Worm (Caenorhabditis elegans): Measurements from ENCODE around the gene R09H10.3.

Gene R09H10.3

DNA sequence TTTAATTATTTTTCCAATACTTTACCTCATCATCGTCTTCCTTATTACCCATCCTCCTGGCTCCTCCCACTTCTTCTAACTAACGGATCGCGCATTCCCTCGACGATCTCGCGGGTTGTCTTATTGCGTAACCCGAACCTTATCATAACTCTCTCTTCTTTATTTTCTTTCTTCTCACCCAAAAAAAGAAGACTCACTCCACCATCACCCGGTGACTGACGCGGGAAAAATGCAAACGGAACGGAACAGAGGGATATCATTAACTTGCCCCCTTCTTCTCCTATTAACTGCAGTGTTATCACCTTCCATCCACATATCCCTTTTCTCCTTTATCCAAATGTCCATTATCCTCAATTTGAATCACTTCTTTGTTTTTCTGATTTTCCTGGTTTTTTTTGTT lies 36.8 kb upstream of the R09H10.3 start:
- TF ChIP-seq lin-14 (GFP tag; optimal IDR thresholded peaks at IDR 0.05) (peak; percentile 13), hlh-4 (tag; optimal IDR thresholded peaks at IDR 0.05) (no peak), blmp-1 (tag; optimal IDR thresholded peaks at IDR 0.05) (peak; percentile 94)

ce11 chrIV:10571020-10571419 lies 35.8 kb upstream of the R09H10.3 start:
- no peak for TF ChIP-seq unc-130 (tag; optimal IDR thresholded peaks at IDR 0.05)
- TF ChIP-seq aha-1 (tag; optimal IDR thresholded peaks at IDR 0.05) = no peak
- TF ChIP-seq efl-1 (optimal IDR thresholded peaks at IDR 0.05) = no peak
- peak in 1 of 2 experiments; percentile 81 for TF ChIP-seq efl-1 (GFP tag; optimal IDR thresholded peaks at IDR 0.05 in 1 of 2)
- peak; percentile 15 for TF ChIP-seq blmp-1 (tag; optimal IDR thresholded peaks at IDR 0.05)
- TF ChIP-seq skn-1 (tag; optimal IDR thresholded peaks at IDR 0.05) = no peak

ce11 chrIV:10573471-10573870 lies 33.4 kb upstream of the R09H10.3 start:
- TF ChIP-seq elt-2 (tag; optimal IDR thresholded peaks at IDR 0.05) (no peak), C04F5.9 (tag; optimal IDR thresholded peaks at IDR 0.05) (no peak), lin-14 (GFP tag; optimal IDR thresholded peaks at IDR 0.05) (peak; percentile 42)

DNA sequence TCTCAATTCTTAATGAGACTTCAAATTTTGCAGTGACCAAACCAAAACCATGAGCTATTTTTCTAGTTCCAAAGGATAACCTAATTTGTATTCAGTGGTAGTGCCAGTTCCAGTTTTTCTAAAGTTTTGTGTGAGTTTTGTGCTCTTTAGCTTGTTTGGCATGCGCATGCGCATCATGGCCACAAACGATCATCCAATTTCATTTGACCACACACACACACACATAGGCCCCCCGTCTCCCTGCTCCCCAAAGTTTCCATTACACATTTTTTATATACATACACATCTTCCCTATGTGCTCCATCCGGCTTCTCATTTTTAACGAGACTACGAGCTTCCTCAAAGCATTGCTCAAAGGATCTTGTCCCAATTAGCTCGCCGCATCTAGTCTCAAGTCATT lies 32.4 kb upstream of the R09H10.3 start:
- TF ChIP-seq lin-14 (GFP tag; optimal IDR thresholded peaks at IDR 0.05) = peak; percentile 52
- peak; percentile 46 for TF ChIP-seq dsc-1 (tag; optimal IDR thresholded peaks at IDR 0.05)
- no peak for TF ChIP-seq C04F5.9 (tag; optimal IDR thresholded peaks at IDR 0.05)

DNA sequence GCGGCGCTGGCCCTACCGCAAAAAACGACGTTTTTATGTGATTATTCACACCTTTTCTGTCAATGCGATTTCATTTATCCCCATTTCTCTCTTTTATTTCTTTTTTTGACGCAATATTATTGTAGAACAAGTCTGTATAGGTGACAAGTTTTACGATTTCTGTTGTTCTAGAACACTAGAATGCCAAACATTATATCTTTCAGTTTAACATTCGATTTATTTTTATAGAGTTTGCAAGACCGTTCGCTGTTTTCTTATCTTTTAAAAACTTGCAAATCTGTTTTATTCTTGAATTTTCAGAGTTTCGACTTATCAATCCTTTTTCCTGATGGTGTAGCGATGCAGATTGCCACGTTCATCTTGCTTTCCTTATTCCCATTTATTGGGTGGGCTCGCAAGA lies 30.8 kb upstream of the R09H10.3 start, which contains the start of gene efn-2:
efn-2 (plus strand) TSS at position 301 of the 400 bp plus-strand sequence.
- TF ChIP-seq pag-3 (tag; optimal IDR thresholded peaks at IDR 0.05; ENCODE audit: borderline replicate concordance, insufficient read depth) = no peak
- TF ChIP-seq blmp-1 (tag; optimal IDR thresholded peaks at IDR 0.05) = peak; percentile 45

DNA sequence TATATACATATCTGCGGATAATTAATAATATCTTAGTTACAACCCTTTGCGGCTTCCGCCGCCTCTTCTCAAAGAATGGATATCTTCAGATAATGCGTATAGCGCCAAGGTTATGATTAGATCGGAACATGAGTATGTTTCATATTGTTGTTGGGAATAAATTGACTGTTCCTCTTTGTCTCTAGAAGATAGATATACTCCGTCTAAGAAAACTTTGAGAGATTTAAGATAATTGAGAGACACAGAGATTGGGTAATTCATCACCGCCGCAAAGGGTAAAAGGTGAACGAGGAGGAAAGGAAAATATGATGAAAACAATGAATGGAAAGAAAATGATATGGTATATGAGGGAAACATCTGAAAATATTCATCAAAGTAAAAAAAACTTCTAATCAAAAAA lies 30.2 kb upstream of the R09H10.3 start:
- TF ChIP-seq nhr-85 (tag) (peak; percentile 16), nhr-20 (tag; optimal IDR thresholded peaks at IDR 0.05) (no peak), blmp-1 (tag; optimal IDR thresholded peaks at IDR 0.05) (peak; percentile 54), lin-14 (GFP tag; optimal IDR thresholded peaks at IDR 0.05) (peak; percentile 60), mep-1 (tag; optimal IDR thresholded peaks at IDR 0.05) (peak; percentile 14)

- TF ChIP-seq ztf-4 (tag; optimal IDR thresholded peaks at IDR 0.05) (no peak), elt-2 (tag; optimal IDR thresholded peaks at IDR 0.05) (peak; percentile 45)
Observed at ce11 chrIV:10577600-10577999, 29.2 kb upstream of the R09H10.3 start.

ce11 chrIV:10578367-10578766 lies 28.5 kb upstream of the R09H10.3 start, which contains the start of gene lgc-43:
Gene lgc-43 (plus strand): TSS chrIV:10578667.
- TF ChIP-seq F16B12.6 (tag; optimal IDR thresholded peaks at IDR 0.05) (no peak), ceh-90 (tag; optimal IDR thresholded peaks at IDR 0.05) (no peak), ceh-8 (GFP tag; optimal IDR thresholded peaks at IDR 0.05) (no peak), vab-15 (tag; optimal IDR thresholded peaks at IDR 0.05) (no peak), pqm-1 (tag; optimal IDR thresholded peaks at IDR 0.05) (no peak), sptf-1 (tag; optimal IDR thresholded peaks at IDR 0.05) (no peak), nhr-20 (tag; optimal IDR thresholded peaks at IDR 0.05) (no peak), ces-1 (GFP tag; optimal IDR thresholded peaks at IDR 0.05) (no peak), xbp-1 (tag; optimal IDR thresholded peaks at IDR 0.05) (no peak), nhr-84 (tag; optimal IDR thresholded peaks at IDR 0.05) (no peak), lir-3 (tag; optimal IDR thresholded peaks at IDR 0.05; ENCODE audit: poor library complexity) (no peak), egl-27 (tag; optimal IDR thresholded peaks at IDR 0.05) (no peak), ceh-88 (GFP tag; IDR thresholded peaks at IDR 0.05) (no peak), ztf-11 (tag; optimal IDR thresholded peaks at IDR 0.05) (no peak), dsc-1 (tag; optimal IDR thresholded peaks at IDR 0.05) (no peak), mep-1 (tag; optimal IDR thresholded peaks at IDR 0.05) (no peak), ceh-82 (tag; optimal IDR thresholded peaks at IDR 0.05) (no peak), zip-4 (GFP tag; optimal IDR thresholded peaks at IDR 0.05) (no peak), nhr-28 (tag; optimal IDR thresholded peaks at IDR 0.05) (no peak), ets-5 (GFP tag; IDR thresholded peaks at IDR 0.05) (no peak)

All from whole organism, L1 larva.